Worm (Caenorhabditis elegans) whole organism, young adult: ENCODE results near the gene C47A4.3.

Experiments
- ZK185.1 ChIP-seq: sonication (generic microtip); optimal IDR thresholded peaks from 2 replicates; lab custom pipeline; 2016; ENCODE audit warnings: mild to moderate bottlenecking, missing genetic modification characterization, missing compliant biosample characterization; ENCODE audit not compliant: poor library complexity, severe bottlenecking
- ama-1 ChIP-seq, 3 experiments: fragments of 150-350 bp in 1 of 3; sonication (generic microtip) in 2 of 3; optimal IDR thresholded peaks; 2 replicates each; lab custom pipeline; 2014 to 2018; ENCODE audit warnings: missing biosample characterization in 2 of 3, missing genetic modification characterization in 2 of 3, missing genetic modification reagents in 2 of 3
- dpl-1 ChIP-seq: fragments of 150-350 bp; optimal IDR thresholded peaks from 2 replicates; lab custom pipeline; 2014; ENCODE audit warnings: missing biosample characterization, missing genetic modification reagents, missing genetic modification characterization
- egl-44 ChIP-seq: fragments of 200-800 bp; sonication (Bioruptor generic); IDR thresholded peaks from 2 replicates; pipeline ENCODE4 v1.3.6; 2022; ENCODE audit warnings: missing genetic modification reagents, missing genetic modification characterization, missing compliant biosample characterization
- madf-10 ChIP-seq: sonication (generic microtip); optimal IDR thresholded peaks from 2 replicates; lab custom pipeline; 2016; ENCODE audit warnings: mild to moderate bottlenecking, missing genetic modification characterization, missing compliant biosample characterization
- rpc-1 ChIP-seq, 2 experiments: fragments of 150-350 bp in 1 of 2; sonication (generic microtip) in 1 of 2; optimal IDR thresholded peaks; 2 replicates each; lab custom pipeline; 2014 to 2018; ENCODE audit warnings: missing biosample characterization in 1 of 2, missing genetic modification characterization in 1 of 2, missing genetic modification reagents in 1 of 2, missing genotype in 1 of 2

DNA sequence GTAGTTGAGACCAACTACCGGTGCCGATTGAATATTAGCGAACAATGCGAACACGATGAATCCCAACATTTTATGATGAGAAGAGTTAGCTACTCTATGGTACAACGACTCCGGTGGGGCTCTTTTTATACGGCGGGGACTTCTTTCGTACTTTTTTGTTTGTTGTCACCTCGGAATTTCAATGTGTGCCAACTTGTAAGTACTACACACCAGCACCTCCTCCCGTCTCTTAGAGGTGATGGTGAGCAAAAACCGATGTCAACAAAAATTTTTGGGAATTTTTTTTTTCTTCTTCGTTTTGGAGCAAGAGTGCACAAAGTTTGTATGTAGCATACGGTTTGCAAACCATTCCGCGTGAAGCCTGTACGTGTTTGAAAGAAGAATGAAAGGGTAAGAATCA, 32.4 kb upstream of the C47A4.3 start, which contains the start of gene Y45F10D.2:
- TF ChIP-seq ZK185.1 (tag; lab: Kevin White, UChicago) = no peak
- no peak for TF ChIP-seq ama-1 (optimal IDR thresholded peaks at IDR 0.05; lab: Kevin White, UChicago)
- TF ChIP-seq ama-1 (GFP tag; optimal IDR thresholded peaks at IDR 0.05; lab: Kevin White, UChicago) = no peak
- no peak for TF ChIP-seq rpc-1 (optimal IDR thresholded peaks at IDR 0.05; lab: Kevin White, UChicago)
- no peak for TF ChIP-seq rpc-1 (tag; optimal IDR thresholded peaks at IDR 0.05; lab: Kevin White, UChicago)
- TF ChIP-seq dpl-1 = no peak
- TF ChIP-seq madf-10 (tag; lab: Kevin White, UChicago) = no peak
- TF ChIP-seq egl-44 = no peak
